Worm (Caenorhabditis elegans): Measurements from ENCODE around the gene dpf-7.

The dpf-7 gene

DNA sequence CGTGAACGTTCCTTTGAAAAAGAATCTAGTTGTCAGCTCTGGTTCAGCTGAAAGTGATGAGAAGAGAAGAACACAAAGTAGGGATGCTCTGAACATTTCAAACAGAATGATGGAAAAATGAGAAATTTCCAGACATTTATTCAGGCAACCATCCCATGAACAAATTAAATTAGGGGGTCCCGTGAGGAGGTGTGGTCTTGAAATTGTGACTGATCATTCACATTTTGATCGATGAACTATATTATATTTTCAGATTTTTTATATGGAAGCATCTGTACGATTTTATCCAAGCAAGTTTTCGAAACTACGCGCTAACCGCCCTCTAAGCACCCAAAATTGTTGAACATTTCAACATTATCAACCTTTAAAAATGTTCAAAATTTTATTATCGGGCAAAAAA lies 26.4 kb downstream of the dpf-7 start, which contains the start of gene R11E3.19:
Gene R11E3.19 (minus strand): TSS at position 101 of the 400 bp plus-strand sequence.
- TF ChIP-seq mls-2 (tag; optimal IDR thresholded peaks at IDR 0.05): no peak
- TF ChIP-seq hlh-1 (tag; optimal IDR thresholded peaks at IDR 0.05): no peak
- TF ChIP-seq zip-8 (tag; optimal IDR thresholded peaks at IDR 0.05): no peak
- no peak for TF ChIP-seq ceh-43 (GFP tag; optimal IDR thresholded peaks at IDR 0.05)
- TF ChIP-seq M03D4.4 (tag; optimal IDR thresholded peaks at IDR 0.05): no peak
- no peak for TF ChIP-seq nhr-2 (tag; optimal IDR thresholded peaks at IDR 0.05)
- no peak for TF ChIP-seq mab-5 (tag; optimal IDR thresholded peaks at IDR 0.05)
- no peak for TF ChIP-seq nhr-28 (tag; optimal IDR thresholded peaks at IDR 0.05)
- no peak for TF ChIP-seq sptf-1 (tag; optimal IDR thresholded peaks at IDR 0.05)
- no peak for TF ChIP-seq lsy-2 (tag; optimal IDR thresholded peaks at IDR 0.05)
- no peak for TF ChIP-seq ztf-11 (tag; optimal IDR thresholded peaks at IDR 0.05)
- TF ChIP-seq bed-3 (GFP tag; optimal IDR thresholded peaks at IDR 0.05): no peak
- TF ChIP-seq nhr-76 (tag; optimal IDR thresholded peaks at IDR 0.05): no peak
- TF ChIP-seq cnd-1 (tag; optimal IDR thresholded peaks at IDR 0.05): no peak
- no peak for TF ChIP-seq tbx-8 (GFP tag; optimal IDR thresholded peaks at IDR 0.05)

- no peak for TF ChIP-seq nhr-76 (tag; optimal IDR thresholded peaks at IDR 0.05)
- no peak for TF ChIP-seq cnd-1 (tag; optimal IDR thresholded peaks at IDR 0.05)
- no peak for TF ChIP-seq M03D4.4 (tag; optimal IDR thresholded peaks at IDR 0.05)
- no peak for TF ChIP-seq elt-1 (tag; optimal IDR thresholded peaks at IDR 0.05; ENCODE audit: borderline replicate concordance, insufficient read depth)
- TF ChIP-seq lsy-2 (tag; optimal IDR thresholded peaks at IDR 0.05): no peak
- no peak for TF ChIP-seq hlh-1 (tag; optimal IDR thresholded peaks at IDR 0.05)
- TF ChIP-seq drap-1 (GFP tag; optimal IDR thresholded peaks at IDR 0.05): no peak
- TF ChIP-seq ceh-43 (GFP tag; optimal IDR thresholded peaks at IDR 0.05): no peak
- no peak for TF ChIP-seq nhr-12 (tag; optimal IDR thresholded peaks at IDR 0.05)
- TF ChIP-seq ceh-39 (tag; optimal IDR thresholded peaks at IDR 0.05): no peak
Observed at ce11 chrIV:4771792-4772191, 30.6 kb downstream of the dpf-7 start, which contains the start of gene R11E3.2. Gene R11E3.2, plus strand, starts transcription at chrIV:4772092.

DNA sequence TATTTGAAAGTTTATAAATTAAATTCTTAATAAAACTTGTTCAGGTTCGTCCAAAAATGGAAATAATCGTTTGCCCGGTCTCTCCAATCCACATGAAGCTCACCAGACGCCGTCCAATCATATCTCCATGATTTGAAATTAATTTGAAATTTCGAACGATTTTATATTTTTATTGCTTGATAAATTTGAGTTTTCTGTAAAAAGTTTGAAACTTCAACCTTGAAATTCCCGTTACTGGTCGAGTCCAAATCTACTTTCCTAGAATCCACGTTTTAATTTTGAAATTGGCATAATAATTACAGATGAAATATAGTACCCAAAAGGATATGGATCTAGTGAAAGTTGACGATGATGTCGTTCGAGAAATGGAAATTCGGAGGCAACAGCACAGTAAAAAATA lies 38.0 kb downstream of the dpf-7 start, which contains the start of gene npp-26:
Gene npp-26 (plus strand): TSS at position 301 of the 400 bp plus-strand sequence.
- no peak for TF ChIP-seq unc-120 (tag; optimal IDR thresholded peaks at IDR 0.05; ENCODE audit: poor library complexity, severe bottlenecking)
- no peak for TF ChIP-seq snpc-4 (tag; optimal IDR thresholded peaks at IDR 0.05)
- no peak for TF ChIP-seq nhr-76 (tag; optimal IDR thresholded peaks at IDR 0.05)

DNA sequence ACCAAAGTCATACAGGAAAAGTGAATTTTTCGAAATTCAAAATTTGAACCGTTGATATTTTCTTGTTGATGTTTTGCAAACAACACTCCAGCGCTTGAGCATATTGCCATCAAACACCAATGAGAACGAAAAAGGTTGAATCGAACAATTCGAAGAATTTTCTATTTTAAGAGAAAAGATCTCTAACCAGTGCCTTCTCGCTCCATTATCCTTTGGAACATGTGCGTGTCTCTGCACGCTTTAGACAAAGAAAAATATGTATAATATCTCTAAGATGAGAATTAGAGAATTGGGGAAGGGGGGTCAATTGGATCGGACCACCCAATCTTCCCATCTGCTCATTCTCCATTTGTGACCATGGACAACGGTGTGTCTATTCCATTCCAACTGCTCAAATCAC lies 38.5 kb downstream of the dpf-7 start, which contains the start of gene Y17G9B.2:
Gene Y17G9B.2 (plus strand): TSS at position 301 of the 400 bp plus-strand sequence.
- TF ChIP-seq ham-2 (GFP tag; optimal IDR thresholded peaks at IDR 0.05): no peak
- TF ChIP-seq mep-1 (tag; optimal IDR thresholded peaks at IDR 0.05): no peak
- no peak for TF ChIP-seq zip-8 (tag; optimal IDR thresholded peaks at IDR 0.05)
- TF ChIP-seq ceh-83 (GFP tag; optimal IDR thresholded peaks at IDR 0.05): no peak
- TF ChIP-seq unc-39 (tag; optimal IDR thresholded peaks at IDR 0.05): no peak

ce11 chrIV:4762990-4763545 lies 39.3 kb downstream of the dpf-7 start:
- TF ChIP-seq lsy-2 (tag; optimal IDR thresholded peaks at IDR 0.05): peak; percentile 4

- TF ChIP-seq elt-1 (tag; optimal IDR thresholded peaks at IDR 0.05; ENCODE audit: borderline replicate concordance, insufficient read depth) (no peak), M03D4.4 (tag; optimal IDR thresholded peaks at IDR 0.05) (no peak), bed-3 (GFP tag; optimal IDR thresholded peaks at IDR 0.05) (no peak), lsy-2 (tag; optimal IDR thresholded peaks at IDR 0.05) (no peak), pha-4 (tag; optimal IDR thresholded peaks at IDR 0.05) (no peak), mab-5 (tag; optimal IDR thresholded peaks at IDR 0.05) (no peak), unc-120 (tag; optimal IDR thresholded peaks at IDR 0.05; ENCODE audit: poor library complexity, severe bottlenecking) (no peak), elt-3 (tag; optimal IDR thresholded peaks at IDR 0.05) (no peak), sem-2 (GFP tag; optimal IDR thresholded peaks at IDR 0.05) (no peak), unc-39 (tag; optimal IDR thresholded peaks at IDR 0.05) (no peak), cnd-1 (tag; optimal IDR thresholded peaks at IDR 0.05) (no peak), nhr-28 (tag; optimal IDR thresholded peaks at IDR 0.05) (no peak), hlh-1 (tag; optimal IDR thresholded peaks at IDR 0.05) (no peak), mep-1 (tag; optimal IDR thresholded peaks at IDR 0.05) (no peak)
Observed at ce11 chrIV:4760378-4761084, 41.9 kb downstream of the dpf-7 start, which contains the start of the genes memi-1 and cyp-31A3. Gene memi-1, minus strand, starts transcription at chrIV:4760428. Gene cyp-31A3, plus strand, starts transcription at chrIV:4761049.
